Fruit fly (Drosophila melanogaster) whole organism, prepupa: ENCODE data around the gene Syx5.

Source experiments
- CG3919 ChIP-seq: fragments of 200-800 bp; sonication (Bioruptor generic); optimal IDR thresholded peaks from 3 replicates; lab custom pipeline; 2016; ENCODE audit warnings: missing biosample characterization, missing genetic modification characterization
- Hr38 ChIP-seq: sonication (Bioruptor generic); optimal IDR thresholded peaks from 2 replicates; lab custom pipeline; 2016; ENCODE audit warnings: missing biosample characterization, missing genetic modification characterization
- net ChIP-seq: fragments of 200-800 bp; sonication (Bioruptor generic); optimal IDR thresholded peaks from 3 replicates; lab custom pipeline; 2016; ENCODE audit warnings: missing biosample characterization, missing genetic modification characterization
- svp ChIP-seq: fragments of 200-800 bp; sonication (Bioruptor generic); peaks from one replicate; lab custom pipeline; 2016; ENCODE audit warnings: missing biosample characterization, missing genetic modification characterization

DNA sequence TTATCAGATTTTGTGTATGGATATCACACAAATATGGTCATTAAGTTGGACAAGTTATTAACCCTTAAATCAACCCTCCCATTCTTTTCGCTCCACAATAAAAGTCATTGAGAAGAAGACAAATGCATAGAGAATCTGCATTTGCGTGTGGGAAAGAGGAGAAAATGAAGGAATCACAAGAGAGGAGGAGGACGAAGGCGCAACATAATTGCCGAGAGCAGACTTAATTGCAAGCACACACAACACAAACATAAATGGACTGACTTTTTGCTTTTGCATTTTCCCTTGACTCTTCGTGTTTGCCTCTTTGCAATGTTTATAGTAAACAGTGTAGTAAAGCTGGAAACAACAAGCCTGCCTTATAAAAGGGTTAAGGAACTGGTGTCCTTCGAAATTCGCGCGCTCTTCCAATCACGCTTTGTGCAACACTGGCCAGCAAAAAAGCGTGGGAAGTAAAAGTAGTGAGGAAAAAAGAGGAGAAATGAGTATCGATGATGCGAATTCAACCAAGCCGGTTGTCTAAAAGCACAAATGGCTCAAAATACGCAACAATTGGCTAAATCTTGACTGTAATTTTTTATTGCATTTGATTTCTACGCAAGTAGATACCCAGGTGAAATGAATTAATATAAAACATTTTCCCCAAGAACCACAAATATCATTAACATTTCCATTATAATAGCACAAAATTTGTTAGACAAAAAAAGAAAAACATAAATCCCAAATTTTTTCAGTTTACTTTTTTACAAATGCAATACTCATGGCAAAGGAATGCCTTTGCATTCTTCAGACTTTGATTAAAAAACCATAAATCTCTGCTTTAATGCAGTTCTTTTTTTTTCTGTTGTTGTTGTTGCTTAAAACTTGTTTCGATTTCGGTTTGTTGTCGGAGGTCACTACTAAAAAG lies 39.7 kb upstream of the Syx5 start:
- no peak for TF ChIP-seq svp (GFP tag; lab: Kevin White, UChicago)
- no peak for TF ChIP-seq Hr38
- TF ChIP-seq CG3919 (GFP tag; lab: Kevin White, UChicago), result peak; percentile 5
- no peak for TF ChIP-seq net (GFP tag; lab: Kevin White, UChicago)
